Fruit fly (Drosophila melanogaster): Measurements from ENCODE around the gene CG42688.

Gene CG42688

DNA sequence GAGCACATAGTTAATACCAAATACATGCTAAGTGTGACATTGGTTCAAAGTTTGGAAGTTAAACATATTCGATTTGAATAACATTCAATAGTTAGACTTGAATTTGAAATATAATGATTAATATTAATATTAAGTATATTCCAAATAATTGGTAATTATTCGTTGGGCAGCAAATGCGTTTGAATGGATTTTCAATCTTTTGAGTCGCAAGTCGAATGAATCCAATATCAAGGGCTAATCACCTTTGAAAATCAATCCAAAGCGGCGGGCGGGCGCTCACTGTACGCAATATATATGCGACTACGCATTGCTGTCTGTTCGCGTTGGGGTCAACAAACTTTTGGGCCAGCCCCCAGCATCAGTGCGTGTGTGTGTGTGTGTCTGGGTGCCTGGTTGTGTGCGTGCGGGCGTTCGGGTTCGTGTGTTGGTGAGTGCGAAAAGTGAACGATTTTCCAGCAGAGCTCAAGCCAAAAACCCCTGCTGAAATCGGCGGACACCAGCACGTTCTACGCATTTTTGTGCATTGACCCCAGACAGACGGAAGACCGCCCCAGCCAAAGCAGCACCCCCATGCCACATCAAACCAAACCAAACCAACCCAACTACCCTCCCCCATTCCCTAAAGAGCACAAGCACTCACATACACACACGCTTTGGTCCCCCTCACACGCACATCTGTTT, 44.1 kb downstream of the CG42688 start (continued):
- no peak for TF ChIP-seq dm (GFP tag; optimal IDR thresholded peaks at IDR 0.05)
- TF ChIP-seq nau (GFP tag; optimal IDR thresholded peaks at IDR 0.05), result peak; percentile 3
- TF ChIP-seq Dbx (GFP tag; IDR thresholded peaks at IDR 0.05), result peak; percentile 60; the same call in 1 of the 3 replicates
- peak; percentile 13 for TF ChIP-seq CG30403 (GFP tag; optimal IDR thresholded peaks at IDR 0.05)
- TF ChIP-seq CG6254 (GFP tag; optimal IDR thresholded peaks at IDR 0.05), result peak; percentile 32
- TF ChIP-seq chinmo (GFP tag; IDR thresholded peaks at IDR 0.05; ENCODE audit: partially characterized antibody), result 0 out of 4 replicates have a peak, but pooled peaks have one; percentile 38
- peak; percentile 62 for TF ChIP-seq CG2678 (tag; optimal IDR thresholded peaks at IDR 0.05)
- no peak for TF ChIP-seq Nf-YB (GFP tag; optimal IDR thresholded peaks at IDR 0.05)
- TF ChIP-seq ranshi (GFP tag; IDR thresholded peaks at IDR 0.05), result no peak
- TF ChIP-seq pb (GFP tag; optimal IDR thresholded peaks at IDR 0.05), result no peak
- TF ChIP-seq Kr (GFP tag; optimal IDR thresholded peaks at IDR 0.05), result peak; percentile 58
- peak; percentile 57 for TF ChIP-seq abd-A (tag; optimal IDR thresholded peaks at IDR 0.05)
- peak; percentile 13; the same call in 1 of the 2 replicates for TF ChIP-seq lmd (GFP tag; IDR thresholded peaks at IDR 0.05)
- TF ChIP-seq CG3065 (GFP tag; optimal IDR thresholded peaks at IDR 0.05), result no peak
- TF ChIP-seq fd96Cb (tag; optimal IDR thresholded peaks at IDR 0.05), result peak; percentile 50
- peak; percentile 33; the same call in 1 of the 3 replicates for TF ChIP-seq row (GFP tag; IDR thresholded peaks at IDR 0.05)
- TF ChIP-seq lov (optimal IDR thresholded peaks at IDR 0.05), result no peak
- TF ChIP-seq lov (GFP tag; IDR thresholded peaks at IDR 0.05), result peak; percentile 32; the same call in 1 of the 3 replicates
- peak in 1 of 3 experiments; percentile 9 for TF ChIP-seq lola (GFP tag; optimal IDR thresholded peaks at IDR 0.05)
- TF ChIP-seq CG3281 (GFP tag; optimal IDR thresholded peaks at IDR 0.05), result peak; percentile 29
- TF ChIP-seq CG10565 (GFP tag; optimal IDR thresholded peaks at IDR 0.05), result no peak
- peak; percentile 30 for TF ChIP-seq Oli (tag; optimal IDR thresholded peaks at IDR 0.05)
- TF ChIP-seq Vsx1 (GFP tag; optimal IDR thresholded peaks at IDR 0.05), result peak; percentile 19
- TF ChIP-seq CG15269 (tag; optimal IDR thresholded peaks at IDR 0.05), result peak; percentile 19
- TF ChIP-seq PHDP (tag; optimal IDR thresholded peaks at IDR 0.05), result peak; percentile 2
- peak; percentile 21 for TF ChIP-seq org-1 (GFP tag; optimal IDR thresholded peaks at IDR 0.05)
- peak; percentile 22 for TF ChIP-seq HHEX (GFP tag; optimal IDR thresholded peaks at IDR 0.05)
- no peak for TF ChIP-seq ac (GFP tag; optimal IDR thresholded peaks at IDR 0.05)
- peak; percentile 23; the same call in 1 of the 2 replicates for TF ChIP-seq ttk (GFP tag; IDR thresholded peaks at IDR 0.05)
- TF ChIP-seq CoRest (tag; optimal IDR thresholded peaks at IDR 0.05), result peak; percentile 29
- TF ChIP-seq CG9797 (GFP tag; optimal IDR thresholded peaks at IDR 0.05), result no peak
- no peak for TF ChIP-seq Scr (GFP tag; IDR thresholded peaks at IDR 0.05; ENCODE audit: partially characterized antibody)
- TF ChIP-seq odd (GFP tag; optimal IDR thresholded peaks at IDR 0.05), result peak; percentile 10
- peak; percentile 17 for TF ChIP-seq BtbVII (GFP tag; optimal IDR thresholded peaks at IDR 0.05)
- peak in 1 of 2 experiments; percentile 28 for TF ChIP-seq bsh (GFP tag; optimal IDR thresholded peaks at IDR 0.05)
- no peak for TF ChIP-seq scrt (GFP tag; optimal IDR thresholded peaks at IDR 0.05)
- peak; percentile 51; the same call in 1 of the 2 replicates for TF ChIP-seq bbx (GFP tag; IDR thresholded peaks at IDR 0.05; ENCODE audit: partially characterized antibody)
- TF ChIP-seq cg (GFP tag; optimal IDR thresholded peaks at IDR 0.05), result peak; percentile 79
- peak; percentile 64; the same call in 1 of the 2 replicates for TF ChIP-seq rib (GFP tag; IDR thresholded peaks at IDR 0.05)
- TF ChIP-seq CG12659 (GFP tag; optimal IDR thresholded peaks at IDR 0.05), result peak; percentile 9
- TF ChIP-seq CG10267 (tag; optimal IDR thresholded peaks at IDR 0.05), result peak; percentile 3
- TF ChIP-seq CG8359 (GFP tag; optimal IDR thresholded peaks at IDR 0.05; ENCODE audit: borderline replicate concordance), result peak; percentile 11
- TF ChIP-seq pros (GFP tag; optimal IDR thresholded peaks at IDR 0.05), result peak; percentile 84
- no peak for TF ChIP-seq CG15479 (GFP tag; optimal IDR thresholded peaks at IDR 0.05)
- TF ChIP-seq gem (tag; optimal IDR thresholded peaks at IDR 0.05), result peak; percentile 53
- TF ChIP-seq Sox100B (GFP tag; optimal IDR thresholded peaks at IDR 0.05), result peak; percentile 13
- peak; percentile 12 for TF ChIP-seq Xbp1 (GFP tag; optimal IDR thresholded peaks at IDR 0.05)

Data from whole organism, embryonic.